Worm (Caenorhabditis elegans) whole organism, L1 larva: ENCODE measurements around the gene lgc-45.

Experiments
- ceh-88 ChIP-seq: fragments of 200-800 bp; sonication (Bioruptor generic); IDR thresholded peaks from 2 replicates; pipeline ENCODE4 v1.3.6; 2022; ENCODE audit warnings: missing genetic modification characterization, missing compliant biosample characterization
- efl-1 ChIP-seq, 4 experiments: fragments of 150-350 bp; optimal IDR thresholded peaks in 3 of 4; peaks in 1 of 4; 1 replicate in 1 of 4; 2 replicates in 3 of 4; lab custom pipeline; 2014; ENCODE audit warnings: missing biosample characterization in 2 of 4, missing genetic modification characterization in 2 of 4, missing genetic modification reagents in 2 of 4
- nhr-19 ChIP-seq: fragments of 200-800 bp; sonication (Bioruptor generic); conservative IDR thresholded peaks from 2 replicates; pipeline ENCODE4 v1.3.6; 2022; ENCODE audit warnings: missing genetic modification characterization, missing compliant biosample characterization
- skn-1 ChIP-seq: fragments of 150-350 bp; optimal IDR thresholded peaks from 2 replicates; lab custom pipeline; 2014; ENCODE audit warnings: missing biosample characterization, missing genetic modification characterization
- unc-62 ChIP-seq: fragments of 150-350 bp; optimal IDR thresholded peaks from 2 replicates; lab custom pipeline; 2014; ENCODE audit warnings: missing biosample characterization, missing genetic modification reagents, missing genetic modification characterization

DNA sequence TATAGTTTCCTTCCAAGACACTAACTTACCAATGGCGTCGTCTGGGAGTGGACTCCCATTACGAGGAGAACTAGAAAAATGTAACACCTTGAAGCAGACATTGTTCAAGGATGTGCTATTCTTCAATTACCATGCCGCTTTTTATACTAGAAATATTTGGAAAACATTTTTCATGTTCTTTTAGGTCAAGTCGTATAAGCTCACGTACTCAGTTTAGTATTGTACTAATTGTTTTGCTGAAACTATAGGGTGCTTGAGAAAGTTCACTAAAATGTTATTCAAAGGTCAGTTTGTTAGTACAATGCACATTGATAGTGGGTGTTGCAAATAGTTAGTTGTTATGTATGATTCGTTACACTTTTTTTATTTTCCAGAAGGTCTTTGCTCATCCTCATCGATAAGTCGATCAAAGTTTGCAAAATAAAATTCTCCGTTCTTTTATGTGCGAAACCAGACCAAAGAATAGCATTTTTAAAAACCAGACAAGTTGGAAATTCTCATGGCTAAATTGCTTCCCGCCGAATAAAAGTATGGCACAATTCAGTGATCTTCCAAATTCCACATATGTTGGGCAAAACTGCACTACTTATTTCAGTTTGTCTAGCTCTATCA, 13.8 kb downstream of the lgc-45 start, which contains the start of the genes clec-128 and clec-129:
- TF ChIP-seq unc-62 (no peak), efl-1 (optimal IDR thresholded peaks at IDR 0.05; lab: Kevin White, UChicago) (no peak), efl-1 (GFP tag; optimal IDR thresholded peaks at IDR 0.05 in 1 of 2; lab: Kevin White, UChicago) (no peak), skn-1 (tag; lab: Kevin White, UChicago) (no peak), ceh-88 (no peak), nhr-19 (no peak)
